Worm (Caenorhabditis elegans): ENCODE results near the gene idpc-2.

- TF ChIP-seq hmbx-1 (tag; optimal IDR thresholded peaks at IDR 0.05), result no peak
- no peak for TF ChIP-seq tra-4 (tag; optimal IDR thresholded peaks at IDR 0.05)
- TF ChIP-seq pes-1 (GFP tag; IDR thresholded peaks at IDR 0.05), result no peak
- no peak for TF ChIP-seq hmg-4 (GFP tag; optimal IDR thresholded peaks at IDR 0.05)
- no peak for TF ChIP-seq scrt-1 (GFP tag; IDR thresholded peaks at IDR 0.05)
- no peak for TF ChIP-seq tbx-37 (GFP tag; conservative IDR thresholded peaks at IDR 0.05)
- no peak for TF ChIP-seq hnd-1 (tag; optimal IDR thresholded peaks at IDR 0.05)
- no peak for TF ChIP-seq B0310.2 (tag; optimal IDR thresholded peaks at IDR 0.05)
Measured at ce11 chrV:8643093-8643492, 22.0 kb upstream of the idpc-2 start, which contains the start of gene asp-13.

Data from whole organism, early embryonic.